Worm (Caenorhabditis elegans): ENCODE results near the gene col-116.

The col-116 gene

DNA sequence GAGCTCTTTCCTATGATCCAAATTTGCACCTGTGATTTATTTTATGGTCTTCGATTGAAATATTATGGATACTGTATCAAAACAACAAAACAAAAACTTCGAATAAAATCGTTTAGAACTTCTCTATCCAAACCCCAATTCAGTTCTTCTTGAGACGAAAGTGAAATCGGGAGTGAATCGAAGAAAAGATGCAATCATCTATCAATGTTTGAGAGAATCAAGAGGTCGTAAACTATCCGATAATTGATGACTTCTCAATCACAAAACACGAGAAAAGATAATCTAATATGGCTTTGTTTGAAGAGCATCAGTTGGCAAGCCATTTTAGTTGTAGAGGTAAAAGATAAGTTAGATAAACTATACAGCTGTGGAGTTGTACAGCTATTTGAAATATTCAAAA lies 37.9 kb upstream of the col-116 start:
- TF ChIP-seq npax-4 (tag; optimal IDR thresholded peaks at IDR 0.05) (no peak), fkh-10 (GFP tag; optimal IDR thresholded peaks at IDR 0.05) (no peak), pha-4 (tag; optimal IDR thresholded peaks at IDR 0.05) (no peak), unc-3 (GFP tag; conservative IDR thresholded peaks at IDR 0.05) (no peak), unc-3 (tag; optimal IDR thresholded peaks at IDR 0.05) (no peak)

DNA sequence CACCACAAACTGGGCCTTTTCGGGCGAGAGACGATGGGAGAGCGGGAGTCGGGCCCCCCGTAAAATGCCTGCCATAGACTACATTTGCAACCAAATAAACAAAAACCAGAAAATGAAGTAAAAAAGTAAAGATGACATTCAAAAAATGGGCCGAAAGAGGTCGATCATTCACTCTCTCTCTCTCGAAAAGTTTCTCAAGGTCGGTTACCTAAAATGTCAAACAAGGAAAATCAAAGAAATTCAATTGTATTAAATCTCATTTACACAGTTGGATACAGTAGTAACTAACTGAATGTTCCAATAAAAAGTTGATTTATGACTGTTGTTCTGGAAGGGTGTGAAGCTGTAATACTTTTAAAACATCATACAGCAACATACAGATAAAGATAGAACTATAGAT lies 36.9 kb upstream of the col-116 start:
- TF ChIP-seq elt-4 (tag; optimal IDR thresholded peaks at IDR 0.05): no peak
- no peak for TF ChIP-seq zip-5 (tag; optimal IDR thresholded peaks at IDR 0.05)
- TF ChIP-seq che-1 (tag; optimal IDR thresholded peaks at IDR 0.05): no peak
- no peak for TF ChIP-seq fkh-6 (tag; optimal IDR thresholded peaks at IDR 0.05)
- no peak for TF ChIP-seq ceh-34 (tag; optimal IDR thresholded peaks at IDR 0.05)
- no peak for TF ChIP-seq sox-4 (tag; optimal IDR thresholded peaks at IDR 0.05)
- no peak for TF ChIP-seq ets-4 (tag; optimal IDR thresholded peaks at IDR 0.05)
- no peak for TF ChIP-seq ttx-3 (tag; optimal IDR thresholded peaks at IDR 0.05)
- no peak for TF ChIP-seq pat-9 (tag; optimal IDR thresholded peaks at IDR 0.05)
- TF ChIP-seq ceh-45 (GFP tag; IDR thresholded peaks at IDR 0.05): no peak
- TF ChIP-seq dmd-4 (tag; optimal IDR thresholded peaks at IDR 0.05; ENCODE audit: borderline replicate concordance): no peak
- no peak for TF ChIP-seq sox-2 (GFP tag; IDR thresholded peaks at IDR 0.05)
- TF ChIP-seq pha-2 (tag; optimal IDR thresholded peaks at IDR 0.05): no peak

DNA sequence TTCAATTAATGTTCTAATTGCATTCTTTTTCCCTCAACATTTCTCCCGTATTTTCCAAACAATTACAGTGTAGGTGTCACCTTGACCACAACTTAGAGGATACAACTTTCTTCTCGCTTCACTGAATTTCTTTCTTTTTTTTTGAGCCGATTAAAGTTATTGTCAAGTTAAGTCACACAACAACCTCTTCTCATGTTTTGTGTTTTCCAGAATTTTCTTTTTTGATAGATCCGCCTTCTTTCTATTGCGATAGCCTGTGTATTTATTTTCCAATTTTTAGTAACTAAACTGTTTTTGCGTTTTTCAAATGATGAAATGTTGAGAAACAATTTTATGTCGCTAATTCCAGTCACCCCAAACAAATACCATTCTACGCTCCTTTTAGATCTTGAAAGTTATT lies 30.0 kb upstream of the col-116 start, which contains the start of gene F35H10.3:
F35H10.3 (plus strand) TSS at position 301 of the 400 bp plus-strand sequence.
- no peak for TF ChIP-seq ttx-3 (tag; optimal IDR thresholded peaks at IDR 0.05)
- TF ChIP-seq nhr-232 (tag; optimal IDR thresholded peaks at IDR 0.05): no peak
- TF ChIP-seq ceh-22 (tag; optimal IDR thresholded peaks at IDR 0.05): no peak
- no peak for TF ChIP-seq fax-1 (tag; optimal IDR thresholded peaks at IDR 0.05)
- TF ChIP-seq nhr-11 (tag; optimal IDR thresholded peaks at IDR 0.05): no peak
- no peak for TF ChIP-seq ceh-14 (tag; optimal IDR thresholded peaks at IDR 0.05)
- no peak for TF ChIP-seq eyg-1 (tag; optimal IDR thresholded peaks at IDR 0.05)
- TF ChIP-seq lin-11 (tag; optimal IDR thresholded peaks at IDR 0.05): no peak
- no peak for TF ChIP-seq unc-55 (GFP tag; optimal IDR thresholded peaks at IDR 0.05)
- no peak for TF ChIP-seq ets-4 (tag; optimal IDR thresholded peaks at IDR 0.05)
- no peak for TF ChIP-seq pqm-1 (tag; optimal IDR thresholded peaks at IDR 0.05)
- no peak for TF ChIP-seq madf-2 (tag; optimal IDR thresholded peaks at IDR 0.05)
- no peak for TF ChIP-seq F13H6.1 (tag; optimal IDR thresholded peaks at IDR 0.05)
- no peak for TF ChIP-seq mec-3 (tag; optimal IDR thresholded peaks at IDR 0.05; ENCODE audit: borderline replicate concordance)
- no peak for TF ChIP-seq tbx-2 (tag; optimal IDR thresholded peaks at IDR 0.05)
- TF ChIP-seq T23F11.4 (GFP tag; optimal IDR thresholded peaks at IDR 0.05): no peak

DNA sequence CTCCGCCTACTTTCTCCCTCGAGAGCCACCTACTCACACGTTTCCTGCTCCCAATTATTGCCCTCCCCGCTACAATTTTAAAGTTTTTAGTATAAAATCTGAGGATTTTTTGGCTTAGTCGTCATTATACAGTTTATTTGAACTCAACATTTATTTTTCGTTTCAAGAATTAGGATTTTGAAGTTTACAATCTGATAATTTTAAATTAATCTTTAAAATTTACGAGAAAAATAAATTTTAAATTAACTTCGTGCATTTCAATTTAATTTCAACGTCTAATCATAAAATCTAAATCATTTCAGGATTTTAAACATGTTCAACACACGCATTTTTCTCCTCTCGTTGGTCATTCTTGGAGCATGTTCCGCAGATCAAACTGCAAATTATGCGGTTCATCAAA lies 26.8 kb upstream of the col-116 start, which contains the start of gene F35H10.2:
F35H10.2 (plus strand) TSS at position 301 of the 400 bp plus-strand sequence.
- TF ChIP-seq rnt-1 (tag; optimal IDR thresholded peaks at IDR 0.05): no peak
- no peak for TF ChIP-seq eyg-1 (tag; optimal IDR thresholded peaks at IDR 0.05)
- TF ChIP-seq sox-2 (GFP tag; IDR thresholded peaks at IDR 0.05): no peak
- TF ChIP-seq K02D7.2 (tag; optimal IDR thresholded peaks at IDR 0.05): no peak
- no peak for TF ChIP-seq hlh-13 (GFP tag; optimal IDR thresholded peaks at IDR 0.05)
- TF ChIP-seq ceh-34 (tag; optimal IDR thresholded peaks at IDR 0.05): no peak
- TF ChIP-seq hlh-15 (tag; optimal IDR thresholded peaks at IDR 0.05): no peak
- TF ChIP-seq hlh-30 (tag; optimal IDR thresholded peaks at IDR 0.05; ENCODE audit: insufficient read depth): no peak
- TF ChIP-seq unc-3 (GFP tag; conservative IDR thresholded peaks at IDR 0.05): no peak
- TF ChIP-seq unc-3 (tag; optimal IDR thresholded peaks at IDR 0.05): no peak
- no peak for TF ChIP-seq hlh-8 (tag; optimal IDR thresholded peaks at IDR 0.05)
- no peak for TF ChIP-seq odd-2 (tag; optimal IDR thresholded peaks at IDR 0.05)
- TF ChIP-seq mec-3 (tag; optimal IDR thresholded peaks at IDR 0.05; ENCODE audit: borderline replicate concordance): no peak
- no peak for TF ChIP-seq zip-5 (tag; optimal IDR thresholded peaks at IDR 0.05)
